Fruit fly (Drosophila melanogaster) whole organism, embryonic: Measurements from ENCODE around the gene Idua.
A peak's percentile ranks its signal among the peaks of the same experiment; 100 is the strongest.

ENCODE experiments used
- Asciz ChIP-seq: fragments of 200-800 bp; sonication (Bioruptor generic); optimal IDR thresholded peaks from 2 replicates; lab custom pipeline; 2017; ENCODE audit warnings: missing biosample characterization, mild to moderate bottlenecking, missing genetic modification characterization, missing genetic modification reagents
- Atf6 ChIP-seq: fragments of 200-800 bp; sonication (Bioruptor generic); IDR thresholded peaks from 2 replicates; pipeline ENCODE4 v1.3.6; 2022; ENCODE audit warnings: missing biosample characterization, missing genetic modification characterization
- CG10543 ChIP-seq: fragments of 200-800 bp; sonication (Bioruptor generic); optimal IDR thresholded peaks from 3 replicates; lab custom pipeline; 2017; ENCODE audit warnings: missing biosample characterization, mild to moderate bottlenecking, missing genetic modification characterization, moderate library complexity
- CG10979 ChIP-seq: fragments of 200-800 bp; sonication (Bioruptor generic); optimal IDR thresholded peaks from 2 replicates; lab custom pipeline; 2018; ENCODE audit warnings: missing biosample characterization, mild to moderate bottlenecking, missing genetic modification characterization, moderate library complexity
- CG12071 ChIP-seq: fragments of 200-800 bp; sonication (Bioruptor generic); optimal IDR thresholded peaks from 3 replicates; lab custom pipeline; 2018; ENCODE audit warnings: missing biosample characterization, mild to moderate bottlenecking, missing genetic modification characterization
- CG13624 ChIP-seq: fragments of 200-800 bp; sonication (Bioruptor generic); optimal IDR thresholded peaks from 2 replicates; lab custom pipeline; 2016; ENCODE audit warnings: missing biosample characterization, missing genetic modification characterization
- CG13775 ChIP-seq: fragments of 200-800 bp; sonication (Bioruptor generic); optimal IDR thresholded peaks from 3 replicates; lab custom pipeline; 2017; ENCODE audit warnings: missing biosample characterization, mild to moderate bottlenecking, missing genetic modification characterization
- CG13894 ChIP-seq: fragments of 200-800 bp; sonication (Bioruptor generic); optimal IDR thresholded peaks from 3 replicates; lab custom pipeline; 2018; ENCODE audit warnings: missing biosample characterization, mild to moderate bottlenecking, missing genetic modification characterization, moderate library complexity
- CG3847 ChIP-seq: fragments of 200-800 bp; sonication (Bioruptor generic); IDR thresholded peaks from 2 replicates; pipeline ENCODE4 v1.3.6; 2022; ENCODE audit warnings: missing biosample characterization, missing genetic modification characterization
- CG5180 ChIP-seq: fragments of 200-800 bp; sonication (Bioruptor generic); optimal IDR thresholded peaks from 3 replicates; lab custom pipeline; 2017; ENCODE audit warnings: missing biosample characterization, missing genetic modification characterization, mild to moderate bottlenecking, moderate library complexity, missing genetic modification reagents
- CG6791 ChIP-seq: fragments of 200-800 bp; sonication (Bioruptor generic); IDR thresholded peaks from 3 replicates; pipeline ENCODE4 v1.3.6; 2022; ENCODE audit warnings: missing biosample characterization, missing genetic modification characterization; ENCODE audit not compliant: partially characterized antibody
- CG7372 ChIP-seq: fragments of 200-800 bp; sonication (Bioruptor generic); IDR thresholded peaks from 2 replicates; pipeline ENCODE4 v1.3.6; 2022; ENCODE audit warnings: missing biosample characterization, missing genetic modification characterization
- CG8089 ChIP-seq: fragments of 200-800 bp; sonication (Bioruptor generic); optimal IDR thresholded peaks from 3 replicates; lab custom pipeline; 2016; ENCODE audit warnings: missing biosample characterization, missing genetic modification characterization
- CG8765 ChIP-seq: fragments of 200-800 bp; sonication (Bioruptor generic); IDR thresholded peaks from 2 replicates; pipeline ENCODE4 v1.3.6; 2022; ENCODE audit warnings: missing biosample characterization, missing genetic modification characterization
- CG9817 ChIP-seq: fragments of 200-800 bp; sonication (Bioruptor generic); optimal IDR thresholded peaks from 2 replicates; lab custom pipeline; 2018; ENCODE audit warnings: missing biosample characterization, mild to moderate bottlenecking, missing genetic modification characterization, moderate library complexity
- Ets65A ChIP-seq: fragments of 200-800 bp; sonication (Bioruptor generic); peaks from one replicate; lab custom pipeline; 2016; ENCODE audit warnings: missing biosample characterization, missing genetic modification characterization
- H15 ChIP-seq: fragments of 200-800 bp; sonication (Bioruptor generic); IDR thresholded peaks from 3 replicates; pipeline ENCODE4 v1.3.6; 2022; ENCODE audit warnings: missing biosample characterization, missing genetic modification characterization
- Hand ChIP-seq: fragments of 200-800 bp; sonication (Bioruptor generic); optimal IDR thresholded peaks from 2 replicates; lab custom pipeline; 2017; ENCODE audit warnings: mild to moderate bottlenecking, missing biosample characterization, missing genetic modification reagents, missing genetic modification characterization
- Hey ChIP-seq: fragments of 200-800 bp; sonication (Bioruptor generic); optimal IDR thresholded peaks from 3 replicates; lab custom pipeline; 2018; ENCODE audit warnings: missing biosample characterization, mild to moderate bottlenecking, missing genetic modification characterization
- Med ChIP-seq: fragments of 200-800 bp; sonication (Bioruptor generic); peaks from one replicate; lab custom pipeline; 2016; ENCODE audit warnings: missing biosample characterization, missing genetic modification characterization, mild to moderate bottlenecking, inconsistent platforms, moderate library complexity
- Mes4 ChIP-seq: fragments of 200-800 bp; sonication (Bioruptor generic); optimal IDR thresholded peaks from 2 replicates; lab custom pipeline; 2016; ENCODE audit warnings: missing biosample characterization, missing genetic modification characterization
- NC2α ChIP-seq: fragments of 200-800 bp; sonication (Bioruptor generic); optimal IDR thresholded peaks from 2 replicates; lab custom pipeline; 2016; ENCODE audit warnings: missing biosample characterization, missing genetic modification characterization
- Opbp ChIP-seq: fragments of 200-800 bp; sonication (Bioruptor generic); IDR thresholded peaks from 3 replicates; pipeline ENCODE4 v1.3.6; 2022; ENCODE audit warnings: missing biosample characterization, missing genetic modification characterization; ENCODE audit not compliant: partially characterized antibody
- Ravus ChIP-seq: fragments of 200-800 bp; sonication (Bioruptor generic); IDR thresholded peaks from 2 replicates; pipeline ENCODE4 v1.3.6; 2022; ENCODE audit warnings: missing biosample characterization, missing genetic modification characterization
- Sox100B ChIP-seq: fragments of 200-800 bp; sonication (Bioruptor generic); optimal IDR thresholded peaks from 3 replicates; lab custom pipeline; 2018; ENCODE audit warnings: missing biosample characterization, mild to moderate bottlenecking, missing genetic modification characterization
- Trl ChIP-seq, 3 experiments: fragments of >200 bp in 2 of 3; fragments of 200-800 bp in 1 of 3; sonication (Bioruptor generic) in 1 of 3; optimal IDR thresholded peaks; 2 replicates in 1 of 3; 3 replicates in 2 of 3; lab custom pipeline; 2016 to 2017; ENCODE audit warnings: missing biosample characterization in 1 of 3, missing genetic modification characterization in 1 of 3
- YL-1 ChIP-seq: fragments of 200-800 bp; sonication (Bioruptor generic); optimal IDR thresholded peaks from 3 replicates; lab custom pipeline; 2017; ENCODE audit warnings: missing biosample characterization, mild to moderate bottlenecking, missing genetic modification characterization
- bbx ChIP-seq: fragments of 200-800 bp; sonication (Bioruptor generic); IDR thresholded peaks from 2 replicates; pipeline ENCODE4 v1.3.6; 2022; ENCODE audit warnings: missing biosample characterization, missing genetic modification characterization; ENCODE audit not compliant: partially characterized antibody
- bcd ChIP-seq: fragments of 200-800 bp; sonication (Bioruptor generic); optimal IDR thresholded peaks from 2 replicates; lab custom pipeline; 2017; ENCODE audit warnings: missing biosample characterization, mild to moderate bottlenecking, missing genetic modification characterization
- cas ChIP-seq: fragments of 200-800 bp; sonication (Bioruptor generic); IDR thresholded peaks from 2 replicates; pipeline ENCODE4 v1.3.6; 2022; ENCODE audit warnings: missing biosample characterization, missing genetic modification characterization
- danr ChIP-seq: fragments of 200-800 bp; sonication (Bioruptor generic); IDR thresholded peaks from 2 replicates; pipeline ENCODE4 v1.3.6; 2022; ENCODE audit warnings: missing biosample characterization, missing genetic modification characterization
- ftz-f1 ChIP-seq: fragments of 200-800 bp; sonication (Bioruptor generic); optimal IDR thresholded peaks from 2 replicates; lab custom pipeline; 2016; ENCODE audit warnings: missing biosample characterization, missing genetic modification characterization
- gcm2 ChIP-seq: fragments of 200-800 bp; sonication (Bioruptor generic); optimal IDR thresholded peaks from 2 replicates; lab custom pipeline; 2016; ENCODE audit warnings: missing biosample characterization, missing genetic modification characterization
- gfzf ChIP-seq: fragments of 200-800 bp; sonication (Bioruptor generic); optimal IDR thresholded peaks from 2 replicates; lab custom pipeline; 2016; ENCODE audit warnings: missing biosample characterization, mild to moderate bottlenecking, missing genetic modification characterization, moderate library complexity
- gsb ChIP-seq: fragments of 200-800 bp; sonication (Bioruptor generic); IDR thresholded peaks from 2 replicates; pipeline ENCODE4 v1.3.6; 2022; ENCODE audit warnings: missing biosample characterization, missing genetic modification characterization
- hb ChIP-seq: fragments of 200-800 bp; sonication (Bioruptor generic); IDR thresholded peaks from 3 replicates; pipeline ENCODE4 v1.3.6; 2022; ENCODE audit warnings: missing biosample characterization, missing genetic modification characterization; ENCODE audit not compliant: partially characterized antibody
- hbn ChIP-seq: fragments of 200-800 bp; sonication (Bioruptor generic); IDR thresholded peaks from 2 replicates; pipeline ENCODE4 v1.3.6; 2022; ENCODE audit warnings: missing biosample characterization, missing genetic modification characterization; ENCODE audit not compliant: partially characterized antibody
- jigr1 ChIP-seq: fragments of 200-800 bp; sonication (Bioruptor generic); IDR thresholded peaks from 3 replicates; pipeline ENCODE4 v1.3.6; 2022; ENCODE audit warnings: missing biosample characterization, missing genetic modification characterization
- kay ChIP-seq: fragments of 200-800 bp; sonication (Bioruptor generic); optimal IDR thresholded peaks from 2 replicates; lab custom pipeline; 2016; ENCODE audit warnings: missing biosample characterization, missing genetic modification characterization
- knrl ChIP-seq: fragments of 200-800 bp; sonication (Bioruptor generic); IDR thresholded peaks from 3 replicates; pipeline ENCODE4 v1.3.6; 2022; ENCODE audit warnings: missing biosample characterization, missing genetic modification characterization; ENCODE audit not compliant: partially characterized antibody
- lilli ChIP-seq: fragments of 200-800 bp; sonication (Bioruptor generic); optimal IDR thresholded peaks from 3 replicates; lab custom pipeline; 2016; ENCODE audit warnings: missing biosample characterization, missing genetic modification characterization
- nmo ChIP-seq: fragments of 200-800 bp; sonication (Bioruptor generic); optimal IDR thresholded peaks from 2 replicates; lab custom pipeline; 2018; ENCODE audit warnings: missing biosample characterization, mild to moderate bottlenecking, missing genetic modification characterization, moderate library complexity
- p53 ChIP-seq: fragments of 200-800 bp; sonication (Bioruptor generic); optimal IDR thresholded peaks from 2 replicates; lab custom pipeline; 2016; ENCODE audit warnings: missing biosample characterization, missing genetic modification characterization
- prd ChIP-seq, 3 experiments: fragments of >200 bp in 2 of 3; fragments of 200-800 bp in 1 of 3; sonication (Bioruptor generic) in 1 of 3; optimal IDR thresholded peaks in 2 of 3; IDR thresholded peaks in 1 of 3; 2 replicates in 2 of 3; 3 replicates in 1 of 3; pipeline versions ENCODE4 v1.3.6 to Lab custom; 2017 to 2022; ENCODE audit warnings: missing biosample characterization in 1 of 3, missing genetic modification characterization in 1 of 3
- pzg ChIP-seq: fragments of 200-800 bp; sonication (Bioruptor generic); optimal IDR thresholded peaks from 3 replicates; lab custom pipeline; 2018; ENCODE audit warnings: missing biosample characterization, mild to moderate bottlenecking, missing genetic modification characterization, moderate library complexity
- repo ChIP-seq: fragments of 200-800 bp; sonication (Bioruptor generic); optimal IDR thresholded peaks from 2 replicates; lab custom pipeline; 2016; ENCODE audit warnings: missing biosample characterization, missing genetic modification characterization
- salm ChIP-seq: fragments of 200-800 bp; sonication (Bioruptor generic); optimal IDR thresholded peaks from 2 replicates; lab custom pipeline; 2018; ENCODE audit warnings: missing biosample characterization, mild to moderate bottlenecking, missing genetic modification characterization
- seq ChIP-seq: fragments of 200-800 bp; sonication (Bioruptor generic); IDR thresholded peaks from 2 replicates; pipeline ENCODE4 v1.3.6; 2022; ENCODE audit warnings: missing biosample characterization, missing genetic modification characterization
- usp ChIP-seq: fragments of >200 bp; optimal IDR thresholded peaks from 2 replicates; lab custom pipeline; 2017; ENCODE audit warnings: missing biosample characterization, missing genetic modification characterization
- vvl ChIP-seq: fragments of 200-800 bp; sonication (Bioruptor generic); IDR thresholded peaks from 2 replicates; pipeline ENCODE4 v1.3.6; 2022; ENCODE audit warnings: missing biosample characterization, missing genetic modification characterization

The Idua gene

dm6 chr2L:11119966-11120517 lies 7.2 kb upstream of the Idua start, which contains the start of gene CG6230 (continued):
- TF ChIP-seq lilli (GFP tag; lab: Kevin White, UChicago) (no peak), Mes4 (GFP tag; lab: Kevin White, UChicago) (no peak), Med (no peak), bcd (GFP tag; lab: Kevin White, UChicago) (no peak), Asciz (GFP tag; lab: Kevin White, UChicago) (no peak), CG6791 (GFP tag; lab: Robert Waterston, UW) (peak; percentile 68; the same call in 2 of the 3 replicates), Sox100B (GFP tag; lab: Kevin White, UChicago) (no peak), cas (GFP tag; lab: Robert Waterston, UW) (no peak), Ets65A (GFP tag; lab: Kevin White, UChicago) (no peak), H15 (GFP tag; lab: Robert Waterston, UW) (no peak), nmo (GFP tag; lab: Kevin White, UChicago) (peak; percentile 9), CG7372 (no peak), p53 (GFP tag; lab: Kevin White, UChicago) (no peak), CG12071 (GFP tag; lab: Kevin White, UChicago) (no peak), CG8765 (GFP tag; lab: Robert Waterston, UW) (no peak), CG13624 (GFP tag; lab: Kevin White, UChicago) (no peak), salm (tag; lab: Kevin White, UChicago) (no peak), CG8089 (GFP tag; lab: Kevin White, UChicago) (no peak), Ravus (GFP tag; lab: Robert Waterston, UW) (no peak), CG9817 (tag; lab: Kevin White, UChicago) (no peak), CG10979 (tag; lab: Kevin White, UChicago) (no peak), CG13775 (GFP tag; lab: Kevin White, UChicago) (no peak), gfzf (GFP tag; lab: Kevin White, UChicago) (peak; percentile 18), CG3847 (GFP tag; lab: Robert Waterston, UW) (no peak), usp (no peak), knrl (GFP tag; lab: Robert Waterston, UW) (peak; percentile 61; the same call in 2 of the 3 replicates), hbn (GFP tag; lab: Robert Waterston, UW) (peak; percentile 55; the same call in 1 of the 2 replicates), hb (GFP tag; lab: Robert Waterston, UW) (no peak), Hand (no peak), Opbp (GFP tag; lab: Robert Waterston, UW) (peak; percentile 67; the same call in 2 of the 3 replicates), YL-1 (GFP tag; lab: Kevin White, UChicago) (peak; percentile 66), vvl (no peak), kay (GFP tag; lab: Kevin White, UChicago) (no peak), gcm2 (GFP tag; lab: Kevin White, UChicago) (no peak), Atf6 (no peak), pzg (GFP tag; lab: Kevin White, UChicago) (peak; percentile 54), ftz-f1 (GFP tag; lab: Kevin White, UChicago) (no peak), Trl (optimal IDR thresholded peaks at IDR 0.05; lab: Kevin White, UChicago) (no peak), Trl (GFP tag; optimal IDR thresholded peaks at IDR 0.05; lab: Kevin White, UChicago) (no peak), seq (GFP tag; lab: Robert Waterston, UW) (no peak), bbx (GFP tag; lab: Robert Waterston, UW) (peak; percentile 73), CG10543 (no peak), repo (GFP tag; lab: Kevin White, UChicago) (no peak), gsb (GFP tag; lab: Robert Waterston, UW) (no peak), NC2α (no peak), jigr1 (no peak), prd (optimal IDR thresholded peaks at IDR 0.05; lab: Kevin White, UChicago) (no peak), prd (GFP tag; IDR thresholded peaks at IDR 0.05; lab: Robert Waterston, UW) (no peak; the same call in 2 of the 3 replicates), danr (GFP tag; lab: Robert Waterston, UW) (no peak), CG5180 (GFP tag; lab: Kevin White, UChicago) (no peak), Hey (tag; lab: Kevin White, UChicago) (no peak), CG13894 (no peak)
